Worm (Caenorhabditis elegans): Measurements from ENCODE around the gene pals-34.

- TF ChIP-seq ref-1 (GFP tag; conservative IDR thresholded peaks at IDR 0.05) = no peak
- no peak for TF ChIP-seq flt-1 (GFP tag; IDR thresholded peaks at IDR 0.05)
- no peak for TF ChIP-seq cog-1 (tag; optimal IDR thresholded peaks at IDR 0.05)
- TF ChIP-seq tab-1 (GFP tag; IDR thresholded peaks at IDR 0.05) = no peak
- no peak for TF ChIP-seq klf-2 (GFP tag; conservative IDR thresholded peaks at IDR 0.05)
- TF ChIP-seq T22C8.4 (GFP tag; IDR thresholded peaks at IDR 0.05) = no peak
- no peak for TF ChIP-seq med-1 (GFP tag; optimal IDR thresholded peaks at IDR 0.05; ENCODE audit: insufficient read depth)
These were observed 1.1 kb downstream of the pals-34 start, which contains the start of gene F26D11.12 for ce11 chrV:7955168-7955567.
